Fruit fly (Drosophila melanogaster): ENCODE measurements around the gene CG2260.
A peak's percentile ranks its signal among the peaks of the same experiment; 100 is the strongest.

The CG2260 gene

DNA sequence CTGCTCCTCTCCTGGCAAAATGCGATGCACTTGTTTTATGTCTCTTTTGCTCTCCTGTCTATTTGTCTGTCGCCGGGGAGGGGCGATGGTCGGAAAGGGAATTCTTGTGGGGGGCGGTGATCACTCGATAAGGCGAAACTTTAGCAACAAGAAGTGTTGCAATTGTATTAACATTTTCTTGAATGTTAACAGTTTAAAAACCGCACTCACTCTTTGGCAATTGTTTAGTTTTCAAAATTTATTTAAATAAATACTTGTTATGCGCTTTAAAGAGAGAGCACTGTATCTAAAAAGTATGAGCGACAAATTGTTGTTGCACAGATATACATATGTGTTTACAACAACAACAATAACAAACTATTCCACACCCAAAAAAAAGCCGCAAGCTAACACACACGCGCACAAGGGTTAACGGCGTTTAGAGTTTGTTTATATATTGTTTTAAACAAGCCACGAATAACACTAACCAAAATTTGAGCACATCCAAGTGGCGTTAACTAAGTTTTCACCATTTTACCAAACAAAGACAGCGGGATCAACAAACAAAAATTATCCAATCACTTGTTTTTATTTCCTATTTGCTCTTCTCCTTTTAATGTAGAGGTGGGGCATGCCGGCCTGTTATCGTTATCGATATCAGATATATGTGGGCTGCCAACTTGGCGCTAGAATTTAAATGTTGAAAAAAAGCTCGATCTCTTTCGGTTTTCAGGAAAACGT is 19.3 kb downstream of the CG2260 start, which contains the start of gene CG2258 (continued):
- TF ChIP-seq Dek (tag; optimal IDR thresholded peaks at IDR 0.05) (peak; percentile 77), CG12071 (GFP tag; optimal IDR thresholded peaks at IDR 0.05) (peak; percentile 86), dmrt99B (tag; optimal IDR thresholded peaks at IDR 0.05) (peak; percentile 94), pros (GFP tag; optimal IDR thresholded peaks at IDR 0.05) (no peak), Doc2 (GFP tag; IDR thresholded peaks at IDR 0.05) (no peak), ind (GFP tag; optimal IDR thresholded peaks at IDR 0.05) (peak; percentile 87), CG10321 (GFP tag; IDR thresholded peaks at IDR 0.05) (peak; percentile 47; the same call in 1 of the 2 replicates), Blimp-1 (GFP tag; optimal IDR thresholded peaks at IDR 0.05) (peak; percentile 90), CG15601 (tag; optimal IDR thresholded peaks at IDR 0.05) (peak; percentile 77), Dip3 (GFP tag; optimal IDR thresholded peaks at IDR 0.05) (peak; percentile 77), CG6254 (GFP tag; optimal IDR thresholded peaks at IDR 0.05) (peak; percentile 67), dysf (GFP tag; IDR thresholded peaks at IDR 0.05) (peak; percentile 93), CG4360 (GFP tag; IDR thresholded peaks at IDR 0.05) (peak; percentile 71), Bteb2 (GFP tag; optimal IDR thresholded peaks at IDR 0.05) (peak; percentile 27), Opbp (GFP tag; IDR thresholded peaks at IDR 0.05; ENCODE audit: partially characterized antibody) (no peak), Sry-δ (GFP tag; optimal IDR thresholded peaks at IDR 0.05) (peak; percentile 82), CG13894 (tag; optimal IDR thresholded peaks at IDR 0.05) (peak; percentile 65), CG2678 (tag; optimal IDR thresholded peaks at IDR 0.05) (peak; percentile 85), Camta (GFP tag; optimal IDR thresholded peaks at IDR 0.05) (no peak), Xbp1 (GFP tag; optimal IDR thresholded peaks at IDR 0.05) (peak; percentile 87), CkIIα-i1 (GFP tag; IDR thresholded peaks at IDR 0.05) (peak; percentile 22; the same call in 1 of the 2 replicates), chm (GFP tag; IDR thresholded peaks at IDR 0.05) (peak; percentile 82), Med (GFP tag) (peak; percentile 95), eve (GFP tag; optimal IDR thresholded peaks at IDR 0.05) (no peak), slp2 (GFP tag; optimal IDR thresholded peaks at IDR 0.05) (peak; percentile 15), CG18011 (GFP tag; optimal IDR thresholded peaks at IDR 0.05) (peak; percentile 27), CG12155 (GFP tag; optimal IDR thresholded peaks at IDR 0.05) (peak; percentile 78), mam (GFP tag; optimal IDR thresholded peaks at IDR 0.05) (peak; percentile 17), stwl (tag; optimal IDR thresholded peaks at IDR 0.05) (peak; percentile 40), CG12219 (GFP tag; optimal IDR thresholded peaks at IDR 0.05) (peak; percentile 86), CG34224 (GFP tag; IDR thresholded peaks at IDR 0.05; ENCODE audit: partially characterized antibody) (no peak; the same call in 2 of the 3 replicates), unpg (GFP tag; optimal IDR thresholded peaks at IDR 0.05) (peak; percentile 92), knrl (GFP tag; IDR thresholded peaks at IDR 0.05; ENCODE audit: partially characterized antibody) (no peak), Tbp (GFP tag; optimal IDR thresholded peaks at IDR 0.05) (no peak), Max (GFP tag; optimal IDR thresholded peaks at IDR 0.05) (peak; percentile 43), CG3838 (GFP tag; optimal IDR thresholded peaks at IDR 0.05) (peak; percentile 15), CG16815 (GFP tag; optimal IDR thresholded peaks at IDR 0.05) (peak; percentile 67), Hr3 (GFP tag; optimal IDR thresholded peaks at IDR 0.05) (peak; percentile 75), corto (GFP tag; optimal IDR thresholded peaks at IDR 0.05) (no peak), CG12391 (tag; optimal IDR thresholded peaks at IDR 0.05) (peak; percentile 83), CG7963 (GFP tag; IDR thresholded peaks at IDR 0.05; ENCODE audit: partially characterized antibody) (no peak), oc (tag; optimal IDR thresholded peaks at IDR 0.05) (peak; percentile 92), PHDP (tag; optimal IDR thresholded peaks at IDR 0.05) (peak; percentile 88), CG10366 (GFP tag; IDR thresholded peaks at IDR 0.05) (peak; percentile 82), z (GFP tag; IDR thresholded peaks at IDR 0.05) (no peak), ap (GFP tag; IDR thresholded peaks at IDR 0.05) (peak; percentile 80), CG2889 (GFP tag; IDR thresholded peaks at IDR 0.05) (peak; percentile 66; the same call in 2 of the 3 replicates), lab (GFP tag; optimal IDR thresholded peaks at IDR 0.05) (peak; percentile 91)

Data from whole organism, embryonic.